Fruit fly (Drosophila melanogaster) whole organism: Measurements from ENCODE around the gene sbr.

Experiments used
- Dll ChIP-seq: fragments of >200 bp; optimal IDR thresholded peaks from 2 replicates; lab custom pipeline; 2017
- pan ChIP-seq: fragments of >200 bp; optimal IDR thresholded peaks from 2 replicates; lab custom pipeline; 2017
- psq ChIP-seq: fragments of >200 bp; optimal IDR thresholded peaks from 2 replicates; lab custom pipeline; 2017

dm6 chrX:10820741-10821140 lies 26.2 kb downstream of the sbr start:
- no peak for TF ChIP-seq Dll (lab: Kevin White, UChicago)
- TF ChIP-seq pan (lab: Kevin White, UChicago), result no peak
- TF ChIP-seq psq, result no peak
